Fruit fly (Drosophila melanogaster) whole organism, embryonic: Measurements from ENCODE around the gene Vm32E.

ENCODE experiments used
- Atf3 ChIP-seq: fragments of 200-800 bp; sonication (Bioruptor generic); optimal IDR thresholded peaks from 3 replicates; lab custom pipeline; 2016; ENCODE audit warnings: missing biosample characterization, missing genetic modification characterization
- B-H1 ChIP-seq: fragments of 200-800 bp; sonication (Bioruptor generic); IDR thresholded peaks from 3 replicates; pipeline ENCODE4 v1.3.6; 2022; ENCODE audit warnings: missing biosample characterization, missing genetic modification characterization
- BEAF-32 ChIP-seq: fragments of 200-800 bp; sonication (Bioruptor generic); optimal IDR thresholded peaks from 3 replicates; lab custom pipeline; 2017; ENCODE audit warnings: missing biosample characterization, missing genetic modification characterization, mild to moderate bottlenecking, moderate library complexity, missing genetic modification reagents
- CG10366 ChIP-seq: fragments of 200-800 bp; sonication (Bioruptor generic); IDR thresholded peaks from 2 replicates; pipeline ENCODE4 v1.3.6; 2022; ENCODE audit warnings: missing biosample characterization, missing genetic modification characterization
- CG10959 ChIP-seq: fragments of 200-800 bp; sonication (Bioruptor generic); IDR thresholded peaks from 2 replicates; pipeline ENCODE4 v1.3.6; 2022; ENCODE audit warnings: missing biosample characterization, missing genetic modification characterization
- CG11504 ChIP-seq: fragments of 200-800 bp; sonication (Bioruptor generic); optimal IDR thresholded peaks from 3 replicates; lab custom pipeline; 2019; ENCODE audit warnings: missing biosample characterization, mild to moderate bottlenecking, missing genetic modification characterization, moderate library complexity
- CG11695 ChIP-seq: fragments of 200-800 bp; sonication (Bioruptor generic); IDR thresholded peaks from 3 replicates; pipeline ENCODE4 v1.3.6; 2022; ENCODE audit warnings: missing biosample characterization, missing genetic modification characterization
- CG13624 ChIP-seq: fragments of 200-800 bp; sonication (Bioruptor generic); optimal IDR thresholded peaks from 2 replicates; lab custom pipeline; 2016; ENCODE audit warnings: missing biosample characterization, missing genetic modification characterization
- CG16863 ChIP-seq: fragments of 200-800 bp; sonication (Bioruptor generic); optimal IDR thresholded peaks from 3 replicates; lab custom pipeline; 2016; ENCODE audit warnings: missing biosample characterization, missing genetic modification characterization
- CG17385 ChIP-seq: fragments of 200-800 bp; sonication (Bioruptor generic); optimal IDR thresholded peaks from 3 replicates; lab custom pipeline; 2018; ENCODE audit warnings: missing biosample characterization, mild to moderate bottlenecking, missing genetic modification characterization
- CG2678 ChIP-seq: fragments of 200-800 bp; sonication (Bioruptor generic); optimal IDR thresholded peaks from 3 replicates; lab custom pipeline; 2019; ENCODE audit warnings: missing biosample characterization, mild to moderate bottlenecking, missing genetic modification characterization, moderate library complexity
- CG6272 ChIP-seq: fragments of 200-800 bp; sonication (Bioruptor generic); IDR thresholded peaks from 2 replicates; pipeline ENCODE4 v1.3.6; 2022; ENCODE audit warnings: missing biosample characterization, missing genetic modification characterization
- CG6791 ChIP-seq: fragments of 200-800 bp; sonication (Bioruptor generic); IDR thresholded peaks from 3 replicates; pipeline ENCODE4 v1.3.6; 2022; ENCODE audit warnings: missing biosample characterization, missing genetic modification characterization; ENCODE audit not compliant: partially characterized antibody
- CG7839 ChIP-seq: fragments of 200-800 bp; sonication (Bioruptor generic); optimal IDR thresholded peaks from 3 replicates; lab custom pipeline; 2018; ENCODE audit warnings: missing biosample characterization, mild to moderate bottlenecking, missing genetic modification characterization, moderate library complexity
- CG9817 ChIP-seq: fragments of 200-800 bp; sonication (Bioruptor generic); optimal IDR thresholded peaks from 2 replicates; lab custom pipeline; 2018; ENCODE audit warnings: missing biosample characterization, mild to moderate bottlenecking, missing genetic modification characterization, moderate library complexity
- Doc2 ChIP-seq: fragments of 200-800 bp; sonication (Bioruptor generic); IDR thresholded peaks from 2 replicates; pipeline ENCODE4 v1.3.6; 2022; ENCODE audit warnings: missing biosample characterization, missing genetic modification characterization
- Fer3 ChIP-seq: fragments of 200-800 bp; sonication (Bioruptor generic); optimal IDR thresholded peaks from 2 replicates; lab custom pipeline; 2018; ENCODE audit warnings: missing biosample characterization, mild to moderate bottlenecking, missing genetic modification characterization, moderate library complexity
- GATAe ChIP-seq: fragments of 200-800 bp; sonication (Bioruptor generic); conservative IDR thresholded peaks from 2 replicates; pipeline ENCODE4 v1.3.6; 2022; ENCODE audit warnings: missing biosample characterization, missing genetic modification characterization
- Gsc ChIP-seq: fragments of 200-800 bp; sonication (Bioruptor generic); IDR thresholded peaks from 2 replicates; pipeline ENCODE4 v1.3.6; 2022; ENCODE audit warnings: missing biosample characterization, missing genetic modification characterization
- Hand ChIP-seq: fragments of 200-800 bp; sonication (Bioruptor generic); optimal IDR thresholded peaks from 2 replicates; lab custom pipeline; 2017; ENCODE audit warnings: mild to moderate bottlenecking, missing biosample characterization, missing genetic modification reagents, missing genetic modification characterization
- HmgD ChIP-seq: fragments of 200-800 bp; sonication (Bioruptor generic); optimal IDR thresholded peaks from 3 replicates; lab custom pipeline; 2016; ENCODE audit warnings: missing biosample characterization, missing genetic modification characterization
- Kr ChIP-seq: fragments of 200-800 bp; sonication (Bioruptor generic); optimal IDR thresholded peaks from 2 replicates; lab custom pipeline; 2017; ENCODE audit warnings: missing biosample characterization, mild to moderate bottlenecking, missing genetic modification characterization
- NC2β ChIP-seq: fragments of 200-800 bp; sonication (Bioruptor generic); optimal IDR thresholded peaks from 2 replicates; lab custom pipeline; 2016; ENCODE audit warnings: missing biosample characterization, missing genetic modification characterization
- NK7.1 ChIP-seq: fragments of 200-800 bp; sonication (Bioruptor generic); optimal IDR thresholded peaks from 3 replicates; lab custom pipeline; 2016; ENCODE audit warnings: missing biosample characterization, missing genetic modification characterization
- Ptx1 ChIP-seq: fragments of 200-800 bp; sonication (Bioruptor generic); IDR thresholded peaks from 2 replicates; pipeline ENCODE4 v1.3.6; 2022; ENCODE audit warnings: missing biosample characterization, missing genetic modification characterization
- Rfx ChIP-seq: fragments of 200-800 bp; sonication (Bioruptor generic); IDR thresholded peaks from 2 replicates; pipeline ENCODE4 v1.3.6; 2022; ENCODE audit warnings: missing biosample characterization, missing genetic modification characterization
- Sox102F ChIP-seq: fragments of 200-800 bp; sonication (Bioruptor generic); optimal IDR thresholded peaks from 2 replicates; lab custom pipeline; 2018; ENCODE audit warnings: missing biosample characterization, mild to moderate bottlenecking, missing genetic modification characterization, moderate library complexity
- Stat92E ChIP-seq, 3 experiments: fragments of >200 bp in 2 of 3; fragments of 200-800 bp in 1 of 3; sonication (Bioruptor generic) in 1 of 3; optimal IDR thresholded peaks; 2 replicates each; lab custom pipeline; 2017 to 2019; ENCODE audit warnings: missing biosample characterization in 3 of 3, missing genetic modification characterization in 3 of 3, mild to moderate bottlenecking in 1 of 3, moderate library complexity in 1 of 3
- Trl ChIP-seq, 3 experiments: fragments of >200 bp in 2 of 3; fragments of 200-800 bp in 1 of 3; sonication (Bioruptor generic) in 1 of 3; optimal IDR thresholded peaks; 2 replicates in 1 of 3; 3 replicates in 2 of 3; lab custom pipeline; 2016 to 2017; ENCODE audit warnings: missing biosample characterization in 1 of 3, missing genetic modification characterization in 1 of 3
- al ChIP-seq: fragments of 200-800 bp; sonication (Bioruptor generic); IDR thresholded peaks from 2 replicates; pipeline ENCODE4 v1.3.6; 2022; ENCODE audit warnings: missing biosample characterization, missing genetic modification characterization
- bbx ChIP-seq: fragments of 200-800 bp; sonication (Bioruptor generic); IDR thresholded peaks from 2 replicates; pipeline ENCODE4 v1.3.6; 2022; ENCODE audit warnings: missing biosample characterization, missing genetic modification characterization; ENCODE audit not compliant: partially characterized antibody
- cg ChIP-seq: fragments of 200-800 bp; sonication (Bioruptor generic); optimal IDR thresholded peaks from 3 replicates; lab custom pipeline; 2019; ENCODE audit warnings: missing biosample characterization, mild to moderate bottlenecking, missing genetic modification characterization, moderate library complexity
- chn ChIP-seq: fragments of 200-800 bp; sonication (Bioruptor generic); optimal IDR thresholded peaks from 2 replicates; lab custom pipeline; 2016; ENCODE audit warnings: missing biosample characterization, missing genetic modification characterization
- cwo ChIP-seq: fragments of 200-800 bp; sonication (Bioruptor generic); optimal IDR thresholded peaks from 3 replicates; lab custom pipeline; 2017; ENCODE audit warnings: missing biosample characterization, missing genetic modification characterization, mild to moderate bottlenecking, moderate library complexity, missing genetic modification reagents
- dimm ChIP-seq: fragments of 200-800 bp; sonication (Bioruptor generic); IDR thresholded peaks from 2 replicates; pipeline ENCODE4 v1.3.6; 2022; ENCODE audit warnings: missing biosample characterization, missing genetic modification characterization
- emc ChIP-seq: fragments of 200-800 bp; sonication (Bioruptor generic); optimal IDR thresholded peaks from 2 replicates; lab custom pipeline; 2016; ENCODE audit warnings: missing biosample characterization, missing genetic modification characterization
- fd102C ChIP-seq: fragments of 200-800 bp; sonication (Bioruptor generic); optimal IDR thresholded peaks from 2 replicates; lab custom pipeline; 2018; ENCODE audit warnings: missing biosample characterization, mild to moderate bottlenecking, missing genetic modification characterization, moderate library complexity
- hb ChIP-seq: fragments of 200-800 bp; sonication (Bioruptor generic); IDR thresholded peaks from 3 replicates; pipeline ENCODE4 v1.3.6; 2022; ENCODE audit warnings: missing biosample characterization, missing genetic modification characterization; ENCODE audit not compliant: partially characterized antibody
- nmo ChIP-seq: fragments of 200-800 bp; sonication (Bioruptor generic); optimal IDR thresholded peaks from 2 replicates; lab custom pipeline; 2018; ENCODE audit warnings: missing biosample characterization, mild to moderate bottlenecking, missing genetic modification characterization, moderate library complexity
- nom ChIP-seq: fragments of 200-800 bp; sonication (Bioruptor generic); optimal IDR thresholded peaks from 2 replicates; lab custom pipeline; 2017; ENCODE audit warnings: missing biosample characterization, missing genetic modification characterization, mild to moderate bottlenecking, moderate library complexity, missing genetic modification reagents
- org-1 ChIP-seq: fragments of 200-800 bp; sonication (Bioruptor generic); optimal IDR thresholded peaks from 2 replicates; lab custom pipeline; 2017; ENCODE audit warnings: missing biosample characterization, missing genetic modification characterization
- pan ChIP-seq, 4 experiments: fragments of >200 bp in 3 of 4; fragments of 200-800 bp in 1 of 4; sonication (Bioruptor generic) in 1 of 4; optimal IDR thresholded peaks in 3 of 4; IDR thresholded peaks in 1 of 4; 2 replicates each; pipeline versions ENCODE4 v1.3.6 to Lab custom; 2017 to 2022; ENCODE audit warnings: missing biosample characterization in 2 of 4, missing genetic modification characterization in 2 of 4, mixed read lengths in 1 of 4
- phol ChIP-seq: fragments of 200-800 bp; sonication (Bioruptor generic); optimal IDR thresholded peaks from 3 replicates; lab custom pipeline; 2018; ENCODE audit warnings: missing biosample characterization, mild to moderate bottlenecking, missing genetic modification characterization, moderate library complexity
- sd ChIP-seq: fragments of 200-800 bp; sonication (Bioruptor generic); optimal IDR thresholded peaks from 3 replicates; lab custom pipeline; 2018; ENCODE audit warnings: missing biosample characterization, mild to moderate bottlenecking, missing genetic modification characterization, moderate library complexity
- sim ChIP-seq: fragments of 200-800 bp; sonication (Bioruptor generic); IDR thresholded peaks from 2 replicates; pipeline ENCODE4 v1.3.6; 2022; ENCODE audit warnings: missing biosample characterization, missing genetic modification characterization
- vnd ChIP-seq: fragments of 200-800 bp; sonication (Bioruptor generic); IDR thresholded peaks from 3 replicates; pipeline ENCODE4 v1.3.6; 2022; ENCODE audit warnings: missing biosample characterization, missing genetic modification characterization; ENCODE audit not compliant: partially characterized antibody
- wdn ChIP-seq: fragments of 200-800 bp; sonication (Bioruptor generic); IDR thresholded peaks from 2 replicates; pipeline ENCODE4 v1.3.6; 2022; ENCODE audit warnings: missing biosample characterization, missing genetic modification characterization
- wor ChIP-seq: fragments of 200-800 bp; sonication (Bioruptor generic); IDR thresholded peaks from 2 replicates; pipeline ENCODE4 v1.3.6; 2022; ENCODE audit warnings: missing biosample characterization, missing genetic modification characterization

The Vm32E gene

DNA sequence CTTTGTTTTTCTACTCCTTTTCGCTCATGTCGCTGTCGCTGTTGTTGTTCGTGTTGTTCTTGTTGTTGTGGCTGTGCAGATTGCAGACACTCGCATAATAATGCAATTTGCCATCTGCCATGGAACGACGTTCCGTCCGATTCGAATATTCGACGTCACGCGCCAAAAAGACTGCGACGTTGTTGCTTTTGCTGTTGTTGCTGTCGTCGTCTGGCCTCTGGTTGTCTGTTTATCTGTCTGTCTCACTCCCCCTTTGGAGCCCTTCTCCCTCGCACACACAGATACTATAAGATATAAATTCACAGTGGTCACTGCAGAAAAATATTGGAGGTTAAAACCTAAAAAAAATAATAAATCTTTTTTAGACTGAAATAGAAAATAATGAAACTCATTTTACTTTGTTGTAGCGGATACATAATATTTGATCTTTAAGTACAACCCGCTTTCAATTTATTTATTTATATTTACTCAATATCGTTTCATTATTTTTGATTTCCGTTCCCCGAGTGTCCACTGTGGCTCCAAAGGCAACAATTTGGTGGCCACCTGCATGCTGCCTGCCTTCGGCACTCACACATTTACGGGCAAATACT is 48.1 kb upstream of the Vm32E start (continued):
- peak; percentile 74 for TF ChIP-seq CG7839
- TF ChIP-seq Gsc (GFP tag; lab: Robert Waterston, UW): no peak
- TF ChIP-seq GATAe: no peak
- TF ChIP-seq Doc2: no peak
- TF ChIP-seq CG2678 (tag; lab: Kevin White, UChicago): peak; percentile 71
- TF ChIP-seq fd102C (GFP tag; lab: Kevin White, UChicago): no peak
- no peak for TF ChIP-seq BEAF-32 (GFP tag; lab: Kevin White, UChicago)
- TF ChIP-seq CG10366 (GFP tag; lab: Robert Waterston, UW): peak; percentile 46
- peak; percentile 57 for TF ChIP-seq CG11504 (tag; lab: Kevin White, UChicago)
- TF ChIP-seq CG11695 (GFP tag; lab: Robert Waterston, UW): peak; percentile 58; the same call in 1 of the 3 replicates
- TF ChIP-seq Trl (optimal IDR thresholded peaks at IDR 0.05; lab: Kevin White, UChicago): no peak
- TF ChIP-seq Trl (GFP tag; optimal IDR thresholded peaks at IDR 0.05; lab: Kevin White, UChicago): no peak
- no peak for TF ChIP-seq Atf3 (GFP tag; lab: Kevin White, UChicago)
- no peak for TF ChIP-seq sim (GFP tag; lab: Robert Waterston, UW)
- TF ChIP-seq hb (GFP tag; lab: Robert Waterston, UW): no peak
- no peak for TF ChIP-seq HmgD
- TF ChIP-seq pan (optimal IDR thresholded peaks at IDR 0.05; lab: Kevin White, UChicago): no peak
- peak in 1 of 2 experiments; percentile 71 for TF ChIP-seq pan (GFP tag; optimal IDR thresholded peaks at IDR 0.05 in 1 of 2, IDR thresholded peaks at IDR 0.05 in 1 of 2)
- TF ChIP-seq dimm (GFP tag; lab: Robert Waterston, UW): 0 out of 2 replicates have a peak, but pooled peaks have one; percentile 41
- no peak for TF ChIP-seq cwo
- TF ChIP-seq Kr (GFP tag; lab: Kevin White, UChicago): no peak
- no peak for TF ChIP-seq cg (GFP tag; lab: Kevin White, UChicago)
- peak; percentile 45; the same call in 1 of the 2 replicates for TF ChIP-seq Rfx (GFP tag; lab: Robert Waterston, UW)
- no peak for TF ChIP-seq org-1
- TF ChIP-seq CG16863 (GFP tag; lab: Kevin White, UChicago): no peak
- TF ChIP-seq Ptx1 (GFP tag; lab: Robert Waterston, UW): peak; percentile 65; the same call in 1 of the 2 replicates
- TF ChIP-seq bbx (GFP tag; lab: Robert Waterston, UW): no peak
- no peak for TF ChIP-seq Stat92E (GFP tag; optimal IDR thresholded peaks at IDR 0.05; lab: Kevin White, UChicago)
- no peak for TF ChIP-seq emc
- TF ChIP-seq wdn (GFP tag; lab: Robert Waterston, UW): no peak
- TF ChIP-seq vnd: no peak
- no peak for TF ChIP-seq NK7.1
- no peak for TF ChIP-seq Hand (GFP tag; lab: Kevin White, UChicago)
- peak; percentile 44 for TF ChIP-seq nmo
- TF ChIP-seq CG6272 (GFP tag; lab: Robert Waterston, UW): no peak
- peak; percentile 41 for TF ChIP-seq CG17385 (GFP tag; lab: Kevin White, UChicago)
- peak; percentile 73 for TF ChIP-seq Sox102F (GFP tag; lab: Kevin White, UChicago)
- peak; percentile 62 for TF ChIP-seq phol (tag; lab: Kevin White, UChicago)
- peak; percentile 69 for TF ChIP-seq CG9817 (tag; lab: Kevin White, UChicago)
- TF ChIP-seq wor (GFP tag; lab: Robert Waterston, UW): no peak
- TF ChIP-seq NC2β (GFP tag; lab: Kevin White, UChicago): no peak
- no peak for TF ChIP-seq CG10959 (GFP tag; lab: Robert Waterston, UW)
- no peak for TF ChIP-seq CG6791 (GFP tag; lab: Robert Waterston, UW)
- no peak for TF ChIP-seq chn (GFP tag; lab: Kevin White, UChicago)
- peak; percentile 44 for TF ChIP-seq Fer3
- peak; percentile 41; the same call in 1 of the 2 replicates for TF ChIP-seq al
- no peak for TF ChIP-seq B-H1 (GFP tag; lab: Robert Waterston, UW)
- peak; percentile 71 for TF ChIP-seq nom (GFP tag; lab: Kevin White, UChicago)
- TF ChIP-seq CG13624 (GFP tag; lab: Kevin White, UChicago): peak; percentile 7
- no peak for TF ChIP-seq sd (tag; lab: Kevin White, UChicago)
